Fruit fly (Drosophila melanogaster) whole organism, prepupa: ENCODE measurements around the gene Axs.
A peak's percentile ranks its signal among the peaks of the same experiment; 100 is the strongest.

Source experiments
- CG11902 ChIP-seq: fragments of 200-800 bp; sonication (Bioruptor generic); optimal IDR thresholded peaks from 3 replicates; lab custom pipeline; 2016; ENCODE audit warnings: missing biosample characterization, missing genetic modification characterization
- CG3032 ChIP-seq: fragments of 200-800 bp; optimal IDR thresholded peaks from 2 replicates; lab custom pipeline; 2019; ENCODE audit warnings: missing biosample characterization, mild to moderate bottlenecking, missing genetic modification characterization, moderate library complexity
- Ets96B ChIP-seq: fragments of 200-800 bp; optimal IDR thresholded peaks from 2 replicates; lab custom pipeline; 2019; ENCODE audit warnings: missing biosample characterization, mild to moderate bottlenecking, missing genetic modification characterization, moderate library complexity
- Hr39 ChIP-seq: fragments of 200-800 bp; sonication (Bioruptor generic); optimal IDR thresholded peaks from 2 replicates; lab custom pipeline; 2016; ENCODE audit warnings: missing biosample characterization, missing genetic modification characterization
- ss ChIP-seq, 2 experiments: fragments of 200-800 bp; sonication (Bioruptor generic); optimal IDR thresholded peaks; 2 replicates in 1 of 2; 3 replicates in 1 of 2; lab custom pipeline; 2017 to 2018; ENCODE audit warnings: mild to moderate bottlenecking in 2 of 2, missing biosample characterization in 2 of 2, missing genetic modification characterization in 2 of 2, moderate library complexity in 1 of 2

DNA sequence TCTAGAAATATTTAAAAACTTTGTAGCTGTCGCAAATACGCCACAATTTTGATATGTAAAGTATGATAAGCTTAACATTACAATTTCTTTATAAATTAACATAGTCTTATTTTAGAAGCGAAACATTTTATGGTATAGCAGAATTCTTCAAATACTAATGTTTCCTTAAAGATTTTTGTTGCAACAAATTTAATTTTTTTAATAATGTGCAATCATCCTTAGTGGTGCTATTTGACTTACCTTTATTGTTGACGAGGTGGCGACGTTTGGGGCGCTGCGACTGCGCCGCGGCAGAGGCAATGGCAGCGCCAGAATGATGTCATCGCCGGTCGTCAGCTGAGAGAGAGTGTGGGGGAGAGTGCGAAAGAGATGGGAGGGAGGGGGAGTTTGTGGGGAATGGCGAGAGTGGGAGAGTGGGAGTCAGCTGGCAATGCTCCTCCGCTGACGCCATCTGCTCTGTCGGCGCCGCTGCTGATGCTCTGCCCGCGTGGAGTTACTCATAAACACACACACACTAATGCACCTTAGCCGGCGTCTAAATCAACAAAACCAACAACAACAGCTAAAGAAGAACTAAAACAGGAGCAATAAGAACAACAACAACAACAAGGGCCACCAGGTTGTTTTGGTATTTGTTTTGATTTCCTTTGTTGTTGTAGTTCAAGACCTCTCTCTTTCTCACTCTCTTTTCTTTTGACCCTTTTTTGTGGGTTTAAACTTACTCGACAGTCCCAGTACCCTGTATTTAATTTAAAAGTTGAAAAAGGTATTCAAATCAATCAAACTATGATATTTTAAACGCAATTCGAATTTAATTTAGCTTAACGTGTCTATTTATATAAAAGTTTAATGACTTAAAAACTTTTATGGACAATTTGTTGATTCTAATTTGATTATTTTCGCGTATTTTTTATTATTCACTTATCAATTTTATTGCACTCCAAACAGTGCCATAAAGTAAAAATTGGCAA is 39.8 kb upstream of the Axs start:
- peak; percentile 73 to 78 for TF ChIP-seq ss (GFP tag; optimal IDR thresholded peaks at IDR 0.05; lab: Kevin White, UChicago)
- TF ChIP-seq CG3032, result peak; percentile 67
- TF ChIP-seq Hr39 (GFP tag; lab: Kevin White, UChicago), result peak; percentile 69
- TF ChIP-seq CG11902 (GFP tag; lab: Kevin White, UChicago), result no peak
- peak; percentile 67 for TF ChIP-seq Ets96B (tag; lab: Kevin White, UChicago)
